Fruit fly (Drosophila melanogaster): ENCODE data around the gene anchor.

anchor gene

dm6 chr3L:17667642-17668362 lies 46.2 kb downstream of the anchor start:
- TF ChIP-seq psq (GFP tag; optimal IDR thresholded peaks at IDR 0.05) (peak; percentile 93), woc (GFP tag; optimal IDR thresholded peaks at IDR 0.05) (no peak), N (GFP tag; optimal IDR thresholded peaks at IDR 0.05) (no peak), GATAd (GFP tag; optimal IDR thresholded peaks at IDR 0.05) (no peak), HLH106 (tag; optimal IDR thresholded peaks at IDR 0.05) (no peak), lola (GFP tag; optimal IDR thresholded peaks at IDR 0.05) (no peak), Sp1 (GFP tag; optimal IDR thresholded peaks at IDR 0.05) (no peak), Dif (GFP tag; optimal IDR thresholded peaks at IDR 0.05; ENCODE audit: partially characterized antibody) (no peak), h (GFP tag; optimal IDR thresholded peaks at IDR 0.05) (no peak), foxo (GFP tag; optimal IDR thresholded peaks at IDR 0.05) (peak in 1 of 2 experiments; percentile 15), dsf (GFP tag; optimal IDR thresholded peaks at IDR 0.05; ENCODE audit: borderline replicate concordance) (no peak), fru (GFP tag; optimal IDR thresholded peaks at IDR 0.05) (peak; percentile 22), OdsH (GFP tag; optimal IDR thresholded peaks at IDR 0.05) (no peak), rgr (GFP tag; optimal IDR thresholded peaks at IDR 0.05) (no peak), pan (optimal IDR thresholded peaks at IDR 0.05) (no peak), CrebA (GFP tag; optimal IDR thresholded peaks at IDR 0.05; ENCODE audit: borderline replicate concordance) (no peak), dmrt93B (GFP tag; optimal IDR thresholded peaks at IDR 0.05) (no peak), Dfd (GFP tag; optimal IDR thresholded peaks at IDR 0.05) (no peak), sv (GFP tag; optimal IDR thresholded peaks at IDR 0.05) (no peak), tai (GFP tag; optimal IDR thresholded peaks at IDR 0.05) (no peak), CG32264 (GFP tag; optimal IDR thresholded peaks at IDR 0.05) (no peak), usp (GFP tag; optimal IDR thresholded peaks at IDR 0.05) (no peak), Rel (GFP tag; optimal IDR thresholded peaks at IDR 0.05) (no peak), Rel (tag; optimal IDR thresholded peaks at IDR 0.05) (no peak)

dm6 chr3L:17668386-17668944 lies 46.8 kb downstream of the anchor start:
- TF ChIP-seq jim (GFP tag; optimal IDR thresholded peaks at IDR 0.05) (peak; percentile 62), dsf (GFP tag; optimal IDR thresholded peaks at IDR 0.05; ENCODE audit: borderline replicate concordance) (no peak), Abd-B (GFP tag; optimal IDR thresholded peaks at IDR 0.05) (peak; percentile 29)

- no peak for TF ChIP-seq Dif (GFP tag; optimal IDR thresholded peaks at IDR 0.05; ENCODE audit: partially characterized antibody)
- peak; percentile 25 for TF ChIP-seq woc (GFP tag; optimal IDR thresholded peaks at IDR 0.05)
- peak; percentile 70 for TF ChIP-seq Myc (optimal IDR thresholded peaks at IDR 0.05)
- TF ChIP-seq Sp1 (GFP tag; optimal IDR thresholded peaks at IDR 0.05), result peak; percentile 39
- no peak for TF ChIP-seq brk (GFP tag; optimal IDR thresholded peaks at IDR 0.05)
- no peak for TF ChIP-seq lola (GFP tag; optimal IDR thresholded peaks at IDR 0.05)
- TF ChIP-seq foxo (GFP tag; optimal IDR thresholded peaks at IDR 0.05), result peak in 1 of 2 experiments; percentile 43
- peak; percentile 17 for TF ChIP-seq h (GFP tag; optimal IDR thresholded peaks at IDR 0.05)
- peak; percentile 46 for TF ChIP-seq HLH106 (tag; optimal IDR thresholded peaks at IDR 0.05)
- TF ChIP-seq Rel (GFP tag; optimal IDR thresholded peaks at IDR 0.05), result no peak
- peak; percentile 95 for TF ChIP-seq Rel (tag; optimal IDR thresholded peaks at IDR 0.05)
- peak; percentile 69 for TF ChIP-seq psq (GFP tag; optimal IDR thresholded peaks at IDR 0.05)
- peak; percentile 47 for TF ChIP-seq fru (GFP tag; optimal IDR thresholded peaks at IDR 0.05)
These were observed 47.5 kb downstream of the anchor start, which contains the start of gene Crtc for dm6 chr3L:17668945-17669779. Gene Crtc, minus strand, starts transcription at chr3L:17669234.

dm6 chr3L:17671322-17671721 lies 49.7 kb downstream of the anchor start, which contains the start of gene CG34251:
Gene CG34251, plus strand, starts transcription at chr3L:17671622.
- TF ChIP-seq dmrt93B (GFP tag; optimal IDR thresholded peaks at IDR 0.05) (no peak), sv (GFP tag; optimal IDR thresholded peaks at IDR 0.05) (no peak), CG32264 (GFP tag; optimal IDR thresholded peaks at IDR 0.05) (no peak), Mio (GFP tag; optimal IDR thresholded peaks at IDR 0.05) (no peak), sage (GFP tag; optimal IDR thresholded peaks at IDR 0.05) (no peak), woc (GFP tag; optimal IDR thresholded peaks at IDR 0.05) (no peak), GATAd (GFP tag; optimal IDR thresholded peaks at IDR 0.05) (no peak), Hnf4 (GFP tag; optimal IDR thresholded peaks at IDR 0.05) (no peak), pan (optimal IDR thresholded peaks at IDR 0.05) (no peak), CG9705 (GFP tag; optimal IDR thresholded peaks at IDR 0.05) (no peak), N (GFP tag; optimal IDR thresholded peaks at IDR 0.05) (no peak), Dfd (GFP tag; optimal IDR thresholded peaks at IDR 0.05) (no peak), dsf (GFP tag; optimal IDR thresholded peaks at IDR 0.05; ENCODE audit: borderline replicate concordance) (no peak), usp (GFP tag; optimal IDR thresholded peaks at IDR 0.05) (no peak), Rel (GFP tag; optimal IDR thresholded peaks at IDR 0.05) (no peak), Rel (tag; optimal IDR thresholded peaks at IDR 0.05) (no peak), fru (GFP tag; optimal IDR thresholded peaks at IDR 0.05) (no peak), Abd-B (GFP tag; optimal IDR thresholded peaks at IDR 0.05) (no peak)
